Fruit fly (Drosophila melanogaster) whole organism, embryonic: Measurements from ENCODE around the gene CG7483.

ENCODE experiments used
- ATbp ChIP-seq: fragments of 200-800 bp; sonication (Bioruptor generic); optimal IDR thresholded peaks from 2 replicates; lab custom pipeline; 2017; ENCODE audit warnings: missing biosample characterization, mild to moderate bottlenecking, missing genetic modification characterization, missing genetic modification reagents
- CG11504 ChIP-seq: fragments of 200-800 bp; sonication (Bioruptor generic); optimal IDR thresholded peaks from 3 replicates; lab custom pipeline; 2019; ENCODE audit warnings: missing biosample characterization, mild to moderate bottlenecking, missing genetic modification characterization, moderate library complexity
- CG11696 ChIP-seq: fragments of 200-800 bp; sonication (Bioruptor generic); IDR thresholded peaks from 2 replicates; pipeline ENCODE4 v1.3.6; 2022; ENCODE audit warnings: missing biosample characterization, missing genetic modification characterization
- CG12071 ChIP-seq: fragments of 200-800 bp; sonication (Bioruptor generic); optimal IDR thresholded peaks from 3 replicates; lab custom pipeline; 2018; ENCODE audit warnings: missing biosample characterization, mild to moderate bottlenecking, missing genetic modification characterization
- CG13775 ChIP-seq: fragments of 200-800 bp; sonication (Bioruptor generic); optimal IDR thresholded peaks from 3 replicates; lab custom pipeline; 2017; ENCODE audit warnings: missing biosample characterization, mild to moderate bottlenecking, missing genetic modification characterization
- CG13894 ChIP-seq: fragments of 200-800 bp; sonication (Bioruptor generic); optimal IDR thresholded peaks from 3 replicates; lab custom pipeline; 2018; ENCODE audit warnings: missing biosample characterization, mild to moderate bottlenecking, missing genetic modification characterization, moderate library complexity
- CG14441 ChIP-seq: fragments of 200-800 bp; sonication (Bioruptor generic); IDR thresholded peaks from 2 replicates; pipeline ENCODE4 v1.3.6; 2022; ENCODE audit warnings: missing biosample characterization, missing genetic modification characterization
- CG14710 ChIP-seq: fragments of 200-800 bp; sonication (Bioruptor generic); optimal IDR thresholded peaks from 3 replicates; lab custom pipeline; 2019; ENCODE audit warnings: missing biosample characterization, mild to moderate bottlenecking, missing genetic modification characterization, moderate library complexity
- CG15269 ChIP-seq: fragments of 200-800 bp; sonication (Bioruptor generic); optimal IDR thresholded peaks from 2 replicates; lab custom pipeline; 2018; ENCODE audit warnings: missing biosample characterization, mild to moderate bottlenecking, missing genetic modification characterization, moderate library complexity
- CG15601 ChIP-seq: fragments of 200-800 bp; sonication (Bioruptor generic); optimal IDR thresholded peaks from 3 replicates; lab custom pipeline; 2019; ENCODE audit warnings: missing biosample characterization, mild to moderate bottlenecking, missing genetic modification characterization, moderate library complexity
- CG16779 ChIP-seq: fragments of 200-800 bp; sonication (Bioruptor generic); IDR thresholded peaks from 2 replicates; pipeline ENCODE4 v1.3.6; 2022; ENCODE audit warnings: missing biosample characterization, missing genetic modification characterization
- CG17328 ChIP-seq: fragments of 200-800 bp; sonication (Bioruptor generic); IDR thresholded peaks from 2 replicates; pipeline ENCODE4 v1.3.6; 2022; ENCODE audit warnings: missing biosample characterization, missing genetic modification characterization
- CG18011 ChIP-seq: fragments of 200-800 bp; sonication (Bioruptor generic); optimal IDR thresholded peaks from 2 replicates; lab custom pipeline; 2017; ENCODE audit warnings: missing biosample characterization, missing genetic modification characterization, mild to moderate bottlenecking, moderate library complexity, missing genotype
- CG18764 ChIP-seq: fragments of 200-800 bp; sonication (Bioruptor generic); optimal IDR thresholded peaks from 3 replicates; lab custom pipeline; 2016; ENCODE audit warnings: missing biosample characterization, missing genetic modification characterization
- CG33557 ChIP-seq: fragments of 200-800 bp; sonication (Bioruptor generic); optimal IDR thresholded peaks from 2 replicates; lab custom pipeline; 2019; ENCODE audit warnings: missing biosample characterization, mild to moderate bottlenecking, missing genetic modification characterization, moderate library complexity
- CG6683 ChIP-seq: fragments of 200-800 bp; sonication (Bioruptor generic); optimal IDR thresholded peaks from 2 replicates; lab custom pipeline; 2017; ENCODE audit warnings: missing biosample characterization, mild to moderate bottlenecking, missing genetic modification characterization, missing genetic modification reagents
- CG8359 ChIP-seq: fragments of 200-800 bp; sonication (Bioruptor generic); optimal IDR thresholded peaks from 2 replicates; lab custom pipeline; 2017; ENCODE audit warnings: missing biosample characterization, mild to moderate bottlenecking, missing genetic modification characterization, borderline replicate concordance
- CG8388 ChIP-seq: fragments of 200-800 bp; sonication (Bioruptor generic); optimal IDR thresholded peaks from 2 replicates; lab custom pipeline; 2019; ENCODE audit warnings: missing biosample characterization, mild to moderate bottlenecking, missing genetic modification characterization, moderate library complexity
- CG9437 ChIP-seq: fragments of 200-800 bp; sonication (Bioruptor generic); optimal IDR thresholded peaks from 2 replicates; lab custom pipeline; 2018; ENCODE audit warnings: missing biosample characterization, mild to moderate bottlenecking, missing genetic modification characterization
- CG9817 ChIP-seq: fragments of 200-800 bp; sonication (Bioruptor generic); optimal IDR thresholded peaks from 2 replicates; lab custom pipeline; 2018; ENCODE audit warnings: missing biosample characterization, mild to moderate bottlenecking, missing genetic modification characterization, moderate library complexity
- Chrac-16 ChIP-seq: fragments of 200-800 bp; sonication (Bioruptor generic); optimal IDR thresholded peaks from 3 replicates; lab custom pipeline; 2016; ENCODE audit warnings: missing biosample characterization, missing genetic modification characterization
- CkIIα-i1 ChIP-seq: fragments of 200-800 bp; sonication (Bioruptor generic); IDR thresholded peaks from 2 replicates; pipeline ENCODE4 v1.3.6; 2022; ENCODE audit warnings: missing biosample characterization, missing genetic modification characterization
- E2f2 ChIP-seq: fragments of 200-800 bp; sonication (Bioruptor generic); IDR thresholded peaks from 2 replicates; pipeline ENCODE4 v1.3.6; 2022; ENCODE audit warnings: missing biosample characterization, missing genetic modification characterization
- Ets97D ChIP-seq: fragments of 200-800 bp; sonication (Bioruptor generic); optimal IDR thresholded peaks from 3 replicates; lab custom pipeline; 2016; ENCODE audit warnings: missing biosample characterization, missing genetic modification characterization
- Fer3 ChIP-seq: fragments of 200-800 bp; sonication (Bioruptor generic); optimal IDR thresholded peaks from 2 replicates; lab custom pipeline; 2018; ENCODE audit warnings: missing biosample characterization, mild to moderate bottlenecking, missing genetic modification characterization, moderate library complexity
- NC2β ChIP-seq: fragments of 200-800 bp; sonication (Bioruptor generic); optimal IDR thresholded peaks from 2 replicates; lab custom pipeline; 2016; ENCODE audit warnings: missing biosample characterization, missing genetic modification characterization
- Nf-YC ChIP-seq: fragments of 200-800 bp; optimal IDR thresholded peaks from 3 replicates; lab custom pipeline; 2019; ENCODE audit warnings: missing biosample characterization, mild to moderate bottlenecking, missing genetic modification characterization, moderate library complexity
- Optix ChIP-seq: fragments of 200-800 bp; sonication (Bioruptor generic); IDR thresholded peaks from 3 replicates; pipeline ENCODE4 v1.3.6; 2022; ENCODE audit warnings: missing biosample characterization, missing genetic modification characterization
- Pdp1 ChIP-seq, 2 experiments: fragments of 200-800 bp; sonication (Bioruptor generic); optimal IDR thresholded peaks; 3 replicates each; lab custom pipeline; 2016; ENCODE audit warnings: missing biosample characterization in 2 of 2, missing genetic modification characterization in 2 of 2, mild to moderate bottlenecking in 1 of 2, moderate library complexity in 1 of 2
- Sin3A ChIP-seq: fragments of >200 bp; optimal IDR thresholded peaks from 2 replicates; lab custom pipeline; 2018
- Sox100B ChIP-seq: fragments of 200-800 bp; sonication (Bioruptor generic); optimal IDR thresholded peaks from 3 replicates; lab custom pipeline; 2018; ENCODE audit warnings: missing biosample characterization, mild to moderate bottlenecking, missing genetic modification characterization
- bowl ChIP-seq: fragments of 200-800 bp; sonication (Bioruptor generic); IDR thresholded peaks from 2 replicates; pipeline ENCODE4 v1.3.6; 2022; ENCODE audit warnings: missing biosample characterization, missing genetic modification characterization
- cas ChIP-seq: fragments of 200-800 bp; sonication (Bioruptor generic); IDR thresholded peaks from 2 replicates; pipeline ENCODE4 v1.3.6; 2022; ENCODE audit warnings: missing biosample characterization, missing genetic modification characterization
- esg ChIP-seq: fragments of 200-800 bp; sonication (Bioruptor generic); conservative IDR thresholded peaks from 2 replicates; pipeline ENCODE4 v1.3.6; 2022; ENCODE audit warnings: missing biosample characterization, missing genetic modification characterization
- ewg ChIP-seq: fragments of 200-800 bp; sonication (Bioruptor generic); optimal IDR thresholded peaks from 3 replicates; lab custom pipeline; 2017; ENCODE audit warnings: mild to moderate bottlenecking, missing biosample characterization, missing genetic modification reagents, missing genetic modification characterization
- gcm2 ChIP-seq: fragments of 200-800 bp; sonication (Bioruptor generic); optimal IDR thresholded peaks from 2 replicates; lab custom pipeline; 2016; ENCODE audit warnings: missing biosample characterization, missing genetic modification characterization
- hkb ChIP-seq, 2 experiments: fragments of 200-800 bp in 1 of 2; fragments of >200 bp in 1 of 2; sonication (Bioruptor generic) in 1 of 2; IDR thresholded peaks in 1 of 2; optimal IDR thresholded peaks in 1 of 2; 2 replicates each; pipeline versions ENCODE4 v1.3.6 to Lab custom; 2017 to 2022; ENCODE audit warnings: missing biosample characterization in 1 of 2, missing genetic modification characterization in 1 of 2
- insv ChIP-seq, 2 experiments: fragments of 200-800 bp; sonication (Bioruptor generic); optimal IDR thresholded peaks; 3 replicates each; lab custom pipeline; 2016 to 2018; ENCODE audit warnings: missing biosample characterization in 2 of 2, missing genetic modification characterization in 2 of 2
- kah ChIP-seq: fragments of 200-800 bp; sonication (Bioruptor generic); optimal IDR thresholded peaks from 2 replicates; lab custom pipeline; 2018; ENCODE audit warnings: missing biosample characterization, mild to moderate bottlenecking, missing genetic modification characterization
- lov ChIP-seq, 2 experiments: fragments of 200-800 bp in 1 of 2; fragments of >200 bp in 1 of 2; sonication (Bioruptor generic) in 1 of 2; IDR thresholded peaks in 1 of 2; optimal IDR thresholded peaks in 1 of 2; 2 replicates in 1 of 2; 3 replicates in 1 of 2; pipeline versions ENCODE4 v1.3.6 to Lab custom; 2017 to 2022; ENCODE audit warnings: missing biosample characterization in 1 of 2, missing genetic modification characterization in 1 of 2
- mld ChIP-seq: fragments of 200-800 bp; sonication (Bioruptor generic); IDR thresholded peaks from 3 replicates; pipeline ENCODE4 v1.3.6; 2022; ENCODE audit warnings: missing biosample characterization, missing genetic modification characterization; ENCODE audit not compliant: partially characterized antibody
- pnt ChIP-seq: fragments of 200-800 bp; sonication (Bioruptor generic); optimal IDR thresholded peaks from 3 replicates; lab custom pipeline; 2016; ENCODE audit warnings: missing biosample characterization, missing genetic modification characterization
- pros ChIP-seq: fragments of 200-800 bp; sonication (Bioruptor generic); optimal IDR thresholded peaks from 3 replicates; lab custom pipeline; 2019; ENCODE audit warnings: missing biosample characterization, mild to moderate bottlenecking, missing genetic modification characterization, moderate library complexity
- run ChIP-seq: fragments of 200-800 bp; sonication (Bioruptor generic); optimal IDR thresholded peaks from 3 replicates; lab custom pipeline; 2018; ENCODE audit warnings: missing biosample characterization, mild to moderate bottlenecking, missing genetic modification characterization
- sima ChIP-seq: fragments of 200-800 bp; sonication (Bioruptor generic); optimal IDR thresholded peaks from 2 replicates; lab custom pipeline; 2016; ENCODE audit warnings: missing biosample characterization, missing genetic modification characterization
- so ChIP-seq: fragments of 200-800 bp; sonication (Bioruptor generic); IDR thresholded peaks from 3 replicates; pipeline ENCODE4 v1.3.6; 2022; ENCODE audit warnings: missing biosample characterization, missing genetic modification characterization
- sr ChIP-seq: fragments of 200-800 bp; sonication (Bioruptor generic); IDR thresholded peaks from 3 replicates; pipeline ENCODE4 v1.3.6; 2022; ENCODE audit warnings: missing biosample characterization, missing genetic modification characterization
- tll ChIP-seq, 2 experiments: fragments of 200-800 bp in 1 of 2; fragments of >200 bp in 1 of 2; sonication (Bioruptor generic) in 1 of 2; optimal IDR thresholded peaks; 2 replicates each; lab custom pipeline; 2017 to 2019; ENCODE audit warnings: missing biosample characterization in 2 of 2, missing genetic modification characterization in 2 of 2, mild to moderate bottlenecking in 1 of 2, moderate library complexity in 1 of 2
- unpg ChIP-seq: fragments of 200-800 bp; sonication (Bioruptor generic); optimal IDR thresholded peaks from 3 replicates; lab custom pipeline; 2018; ENCODE audit warnings: missing biosample characterization, mild to moderate bottlenecking, missing genetic modification characterization, moderate library complexity

CG7483 gene

DNA sequence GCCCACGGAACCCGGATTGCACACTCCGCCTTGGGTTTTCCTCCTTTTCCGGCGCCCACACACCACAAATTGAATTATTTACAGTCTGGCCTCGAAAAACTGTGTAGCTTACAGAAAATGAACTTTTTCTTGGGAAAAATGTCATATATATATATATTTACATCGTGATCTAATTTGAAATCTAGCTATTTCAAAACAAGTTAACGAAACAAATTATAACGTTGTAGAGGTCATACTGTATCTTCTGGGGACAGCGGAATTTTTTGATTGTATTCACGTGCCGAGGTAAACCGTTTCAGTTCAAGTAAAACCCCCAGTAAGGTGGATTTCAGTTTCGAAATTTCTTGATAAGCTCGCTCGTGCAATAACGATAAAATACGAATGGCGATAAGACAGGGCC, 41.5 kb downstream of the CG7483 start (continued):
- TF ChIP-seq run (tag; lab: Kevin White, UChicago) (peak; percentile 7), Ets97D (no peak), bowl (GFP tag; lab: Robert Waterston, UW) (no peak), CG12071 (GFP tag; lab: Kevin White, UChicago) (peak; percentile 38), pnt (GFP tag; lab: Kevin White, UChicago) (no peak), Sin3A (lab: Kevin White, UChicago) (no peak), CG14710 (tag; lab: Kevin White, UChicago) (no peak), E2f2 (GFP tag; lab: Robert Waterston, UW) (peak; percentile 28; the same call in 1 of the 2 replicates), sr (GFP tag; lab: Robert Waterston, UW) (peak; percentile 85), hkb (optimal IDR thresholded peaks at IDR 0.05; lab: Kevin White, UChicago) (no peak), hkb (GFP tag; IDR thresholded peaks at IDR 0.05; lab: Robert Waterston, UW) (peak; percentile 78), CG15601 (tag; lab: Kevin White, UChicago) (no peak), CG18764 (GFP tag; lab: Kevin White, UChicago) (no peak), pros (GFP tag; lab: Kevin White, UChicago) (no peak), CG11504 (tag; lab: Kevin White, UChicago) (peak; percentile 54), Nf-YC (tag; lab: Kevin White, UChicago) (no peak), Pdp1 (GFP tag; optimal IDR thresholded peaks at IDR 0.05; lab: Kevin White, UChicago) (no peak), tll (GFP tag; optimal IDR thresholded peaks at IDR 0.05; lab: Kevin White, UChicago) (no peak), sima (GFP tag; lab: Kevin White, UChicago) (no peak), CG6683 (GFP tag; lab: Kevin White, UChicago) (no peak), unpg (GFP tag; lab: Kevin White, UChicago) (peak; percentile 66), CG16779 (GFP tag; lab: Robert Waterston, UW) (no peak), Fer3 (tag; lab: Kevin White, UChicago) (peak; percentile 66), CG13775 (no peak), Chrac-16 (GFP tag; lab: Kevin White, UChicago) (peak; percentile 10), CG13894 (tag; lab: Kevin White, UChicago) (no peak), insv (GFP tag; optimal IDR thresholded peaks at IDR 0.05; lab: Kevin White, UChicago) (no peak), so (GFP tag; lab: Robert Waterston, UW) (peak; percentile 62; the same call in 1 of the 3 replicates), CkIIα-i1 (GFP tag; lab: Robert Waterston, UW) (0 out of 2 replicates have a peak, but pooled peaks have one; percentile 50), CG15269 (peak; percentile 72), mld (GFP tag; lab: Robert Waterston, UW) (no peak), gcm2 (no peak), lov (optimal IDR thresholded peaks at IDR 0.05; lab: Kevin White, UChicago) (no peak), lov (GFP tag; IDR thresholded peaks at IDR 0.05; lab: Robert Waterston, UW) (no peak), ATbp (peak; percentile 61), CG8388 (GFP tag; lab: Kevin White, UChicago) (peak; percentile 19), Sox100B (GFP tag; lab: Kevin White, UChicago) (no peak), Optix (GFP tag; lab: Robert Waterston, UW) (no peak), esg (GFP tag; lab: Robert Waterston, UW) (0 out of 2 replicates have a peak, but pooled peaks have one; percentile 25), CG9437 (GFP tag; lab: Kevin White, UChicago) (no peak), CG9817 (tag; lab: Kevin White, UChicago) (peak; percentile 66), cas (GFP tag; lab: Robert Waterston, UW) (0 out of 2 replicates have a peak, but pooled peaks have one; percentile 30), kah (GFP tag; lab: Kevin White, UChicago) (no peak), ewg (no peak), NC2β (GFP tag; lab: Kevin White, UChicago) (no peak), CG17328 (GFP tag; lab: Robert Waterston, UW) (peak; percentile 54; the same call in 1 of the 2 replicates), CG8359 (GFP tag; lab: Kevin White, UChicago) (no peak), CG14441 (peak; percentile 82), CG33557 (no peak), CG11696 (GFP tag; lab: Robert Waterston, UW) (peak; percentile 48), CG18011 (GFP tag; lab: Kevin White, UChicago) (no peak)
